Worm (Caenorhabditis elegans) whole organism, late embryonic: ENCODE measurements around the gene syf-3.

ENCODE experiments used
- C08G9.2 ChIP-seq: sonication (generic microtip); optimal IDR thresholded peaks from 2 replicates; lab custom pipeline; 2016; ENCODE audit warnings: mild to moderate bottlenecking, missing genetic modification characterization, moderate library complexity, missing compliant biosample characterization
- C38D4.7 ChIP-seq: fragments of 200-800 bp; sonication (Bioruptor generic); optimal IDR thresholded peaks from 2 replicates; lab custom pipeline; 2018; ENCODE audit warnings: mild to moderate bottlenecking, missing genetic modification characterization, moderate library complexity, missing compliant biosample characterization
- F13H6.1 ChIP-seq: sonication (generic microtip); optimal IDR thresholded peaks from 2 replicates; lab custom pipeline; 2016; ENCODE audit warnings: missing genetic modification characterization, missing compliant biosample characterization
- K02D7.2 ChIP-seq: sonication (generic microtip); optimal IDR thresholded peaks from 2 replicates; lab custom pipeline; 2017; ENCODE audit warnings: mild to moderate bottlenecking, missing genetic modification characterization, missing compliant biosample characterization
- K09A11.1 ChIP-seq: sonication (generic microtip); optimal IDR thresholded peaks from 2 replicates; lab custom pipeline; 2017; ENCODE audit warnings: antibody characterized with exemption, mild to moderate bottlenecking, missing genetic modification characterization, missing compliant biosample characterization; ENCODE audit not compliant: insufficient read depth
- T23F11.4 ChIP-seq: fragments of 200-800 bp; sonication (Bioruptor generic); optimal IDR thresholded peaks from 2 replicates; lab custom pipeline; 2018; ENCODE audit warnings: mild to moderate bottlenecking, missing genetic modification characterization, missing compliant biosample characterization
- Y22D7AL.16 ChIP-seq: sonication (generic microtip); optimal IDR thresholded peaks from 2 replicates; lab custom pipeline; 2016; ENCODE audit warnings: missing genetic modification characterization, missing compliant biosample characterization
- ahr-1 ChIP-seq: sonication (generic microtip); optimal IDR thresholded peaks from 2 replicates; lab custom pipeline; 2016; ENCODE audit warnings: missing genetic modification characterization, missing compliant biosample characterization
- ceh-14 ChIP-seq: sonication (generic microtip); optimal IDR thresholded peaks from 2 replicates; lab custom pipeline; 2016; ENCODE audit warnings: missing genotype, missing genetic modification characterization, missing compliant biosample characterization
- ceh-18 ChIP-seq: sonication (generic microtip); optimal IDR thresholded peaks from 2 replicates; lab custom pipeline; 2016; ENCODE audit warnings: missing genetic modification characterization, missing compliant biosample characterization
- ceh-19 ChIP-seq: fragments of 200-800 bp; sonication (Bioruptor generic); optimal IDR thresholded peaks from 2 replicates; lab custom pipeline; 2018; ENCODE audit warnings: mild to moderate bottlenecking, missing genetic modification characterization, missing compliant biosample characterization
- ceh-2 ChIP-seq: sonication (generic microtip); optimal IDR thresholded peaks from 2 replicates; lab custom pipeline; 2016; ENCODE audit warnings: missing genotype, missing genetic modification characterization, missing compliant biosample characterization
- ceh-31 ChIP-seq: sonication (generic microtip); optimal IDR thresholded peaks from 2 replicates; lab custom pipeline; 2016; ENCODE audit warnings: missing genetic modification characterization, missing compliant biosample characterization
- ceh-34 ChIP-seq: sonication (generic microtip); optimal IDR thresholded peaks from 2 replicates; lab custom pipeline; 2016; ENCODE audit warnings: mild to moderate bottlenecking, missing genetic modification characterization, missing compliant biosample characterization
- ceh-45 ChIP-seq: fragments of 200-800 bp; sonication (Bioruptor generic); IDR thresholded peaks from 2 replicates; pipeline ENCODE4 v1.3.6; 2022; ENCODE audit warnings: missing genetic modification reagents, missing genetic modification characterization, missing compliant biosample characterization
- ceh-48 ChIP-seq: sonication (generic microtip); optimal IDR thresholded peaks from 2 replicates; lab custom pipeline; 2016; ENCODE audit warnings: missing genetic modification characterization, inconsistent platforms, missing compliant biosample characterization
- ceh-9 ChIP-seq: sonication (generic microtip); optimal IDR thresholded peaks from 2 replicates; lab custom pipeline; 2016; ENCODE audit warnings: mild to moderate bottlenecking, missing genetic modification characterization, inconsistent platforms, missing compliant biosample characterization
- che-1 ChIP-seq: sonication (generic microtip); optimal IDR thresholded peaks from 2 replicates; lab custom pipeline; 2016; ENCODE audit warnings: mild to moderate bottlenecking, missing genetic modification characterization, missing compliant biosample characterization
- elt-2 ChIP-seq: sonication (generic microtip); optimal IDR thresholded peaks from 2 replicates; lab custom pipeline; 2016; ENCODE audit warnings: missing genetic modification reagents, missing genetic modification characterization, missing compliant biosample characterization
- elt-4 ChIP-seq: sonication (generic microtip); optimal IDR thresholded peaks from 2 replicates; lab custom pipeline; 2016; ENCODE audit warnings: missing genetic modification characterization, missing compliant biosample characterization
- ets-4 ChIP-seq: sonication (generic microtip); optimal IDR thresholded peaks from 2 replicates; lab custom pipeline; 2016; ENCODE audit warnings: missing genetic modification characterization, missing compliant biosample characterization
- fkh-10 ChIP-seq: fragments of 150-350 bp; optimal IDR thresholded peaks from 2 replicates; lab custom pipeline; 2014; ENCODE audit warnings: missing biosample characterization, missing genetic modification reagents, missing genetic modification characterization
- gmeb-2 ChIP-seq: sonication (generic microtip); optimal IDR thresholded peaks from 2 replicates; lab custom pipeline; 2016; ENCODE audit warnings: missing genetic modification characterization, inconsistent platforms, missing compliant biosample characterization
- hlh-13 ChIP-seq: fragments of 200-800 bp; sonication (Bioruptor generic); optimal IDR thresholded peaks from 2 replicates; lab custom pipeline; 2018; ENCODE audit warnings: mild to moderate bottlenecking, missing genetic modification characterization, missing compliant biosample characterization
- hlh-15 ChIP-seq: sonication (generic microtip); optimal IDR thresholded peaks from 2 replicates; lab custom pipeline; 2016; ENCODE audit warnings: missing genetic modification characterization, missing compliant biosample characterization
- hlh-30 ChIP-seq: sonication (generic microtip); optimal IDR thresholded peaks from 2 replicates; lab custom pipeline; 2017; ENCODE audit warnings: antibody characterized with exemption, missing genetic modification characterization, missing compliant biosample characterization; ENCODE audit not compliant: insufficient read depth
- hlh-6 ChIP-seq: sonication (generic microtip); optimal IDR thresholded peaks from 2 replicates; lab custom pipeline; 2016; ENCODE audit warnings: missing genotype, missing genetic modification characterization, missing compliant biosample characterization
- hlh-8 ChIP-seq: sonication (generic microtip); optimal IDR thresholded peaks from 2 replicates; lab custom pipeline; 2016; ENCODE audit warnings: missing genotype, missing genetic modification characterization, missing compliant biosample characterization
- lim-6 ChIP-seq: sonication (generic microtip); optimal IDR thresholded peaks from 2 replicates; lab custom pipeline; 2016; ENCODE audit warnings: missing genetic modification characterization, missing compliant biosample characterization
- lin-11 ChIP-seq: fragments of 200-800 bp; sonication (Bioruptor generic); optimal IDR thresholded peaks from 2 replicates; lab custom pipeline; 2018; ENCODE audit warnings: mild to moderate bottlenecking, missing genetic modification characterization, missing compliant biosample characterization
- mec-3 ChIP-seq: sonication (generic microtip); optimal IDR thresholded peaks from 2 replicates; lab custom pipeline; 2016; ENCODE audit warnings: borderline replicate concordance, missing genetic modification characterization, missing compliant biosample characterization
- nfya-1 ChIP-seq: sonication (generic microtip); optimal IDR thresholded peaks from 2 replicates; lab custom pipeline; 2017; ENCODE audit warnings: missing genetic modification characterization, mild to moderate bottlenecking, missing compliant biosample characterization, antibody characterized with exemption, moderate library complexity
- nhr-232 ChIP-seq: sonication (generic microtip); optimal IDR thresholded peaks from 2 replicates; lab custom pipeline; 2016; ENCODE audit warnings: missing genetic modification characterization, missing compliant biosample characterization
- odd-2 ChIP-seq: sonication (generic microtip); optimal IDR thresholded peaks from 2 replicates; lab custom pipeline; 2017; ENCODE audit warnings: antibody characterized with exemption, mild to moderate bottlenecking, missing genetic modification characterization, missing compliant biosample characterization
- pag-3 ChIP-seq: sonication (generic microtip); optimal IDR thresholded peaks from 2 replicates; lab custom pipeline; 2016; ENCODE audit warnings: missing compliant biosample characterization, missing genetic modification characterization, borderline replicate concordance
- pat-9 ChIP-seq: fragments of 200-800 bp; sonication (Bioruptor generic); optimal IDR thresholded peaks from 2 replicates; lab custom pipeline; 2018; ENCODE audit warnings: mild to moderate bottlenecking, missing genetic modification characterization, moderate library complexity, missing compliant biosample characterization
- pha-2 ChIP-seq: sonication (generic microtip); optimal IDR thresholded peaks from 2 replicates; lab custom pipeline; 2017; ENCODE audit warnings: mild to moderate bottlenecking, missing genetic modification characterization, missing compliant biosample characterization
- pha-4 ChIP-seq: fragments of 150-350 bp; optimal IDR thresholded peaks from 2 replicates; lab custom pipeline; 2018; ENCODE audit warnings: missing biosample characterization, missing genetic modification reagents, missing genetic modification characterization
- pqm-1 ChIP-seq: sonication (generic microtip); optimal IDR thresholded peaks from 2 replicates; lab custom pipeline; 2016; ENCODE audit warnings: missing genetic modification characterization, missing compliant biosample characterization
- pros-1 ChIP-seq: fragments of 150-350 bp; optimal IDR thresholded peaks from 2 replicates; lab custom pipeline; 2014; ENCODE audit warnings: missing biosample characterization, missing genetic modification reagents, missing genetic modification characterization
- ref-2 ChIP-seq: sonication (generic microtip); optimal IDR thresholded peaks from 2 replicates; lab custom pipeline; 2016; ENCODE audit warnings: missing genetic modification characterization, missing compliant biosample characterization
- sdc-2 ChIP-seq: sonication (generic microtip); optimal IDR thresholded peaks from 2 replicates; lab custom pipeline; 2016; ENCODE audit warnings: missing genotype, missing genetic modification characterization, missing compliant biosample characterization
- sox-4 ChIP-seq: sonication (generic microtip); optimal IDR thresholded peaks from 2 replicates; lab custom pipeline; 2017; ENCODE audit warnings: mild to moderate bottlenecking, missing genetic modification characterization, inconsistent platforms, missing compliant biosample characterization
- tbx-2 ChIP-seq: sonication (generic microtip); optimal IDR thresholded peaks from 2 replicates; lab custom pipeline; 2016; ENCODE audit warnings: missing genetic modification characterization, missing compliant biosample characterization
- tbx-7 ChIP-seq: sonication (generic microtip); optimal IDR thresholded peaks from 2 replicates; lab custom pipeline; 2016; ENCODE audit warnings: missing genotype, missing genetic modification characterization, missing compliant biosample characterization
- ttx-3 ChIP-seq: sonication (generic microtip); optimal IDR thresholded peaks from 2 replicates; lab custom pipeline; 2016; ENCODE audit warnings: missing genetic modification reagents, missing genetic modification characterization, missing compliant biosample characterization
- unc-3 ChIP-seq, 2 experiments: fragments of 200-800 bp in 1 of 2; sonication (Bioruptor generic) in 1 of 2; sonication (generic microtip) in 1 of 2; conservative IDR thresholded peaks in 1 of 2; optimal IDR thresholded peaks in 1 of 2; 2 replicates each; pipeline versions ENCODE4 v1.3.6 to Lab custom; 2016 to 2022; ENCODE audit warnings: missing compliant biosample characterization in 2 of 2, missing genetic modification characterization in 2 of 2, missing genetic modification reagents in 1 of 2
- unc-55 ChIP-seq: sonication (generic microtip); optimal IDR thresholded peaks from 2 replicates; lab custom pipeline; 2017; ENCODE audit warnings: missing biosample characterization, missing genetic modification reagents, missing genetic modification characterization
- unc-86 ChIP-seq: sonication (generic microtip); optimal IDR thresholded peaks from 2 replicates; lab custom pipeline; 2016; ENCODE audit warnings: missing genetic modification characterization, missing compliant biosample characterization
- zip-5 ChIP-seq: sonication (generic microtip); optimal IDR thresholded peaks from 2 replicates; lab custom pipeline; 2016; ENCODE audit warnings: missing genetic modification characterization, missing compliant biosample characterization

The syf-3 gene

ce11 chrV:5990383-5990782 is 50.6 kb downstream of the syf-3 start, which contains the start of gene fut-8:
TSS of gene fut-8 (minus strand) at chrV:5990483.
- TF ChIP-seq ceh-34 (peak; percentile 42), sdc-2 (tag; lab: Kevin White, UChicago) (no peak)

ce11 chrV:5991490-5992069 is 51.8 kb downstream of the syf-3 start:
- TF ChIP-seq pha-4, result no peak
- TF ChIP-seq lim-6 (tag; lab: Kevin White, UChicago), result no peak
- peak; percentile 73 for TF ChIP-seq ceh-48 (tag; lab: Kevin White, UChicago)
- TF ChIP-seq ceh-18 (tag; lab: Kevin White, UChicago), result peak; percentile 69
- peak; percentile 53 for TF ChIP-seq ceh-31 (tag; lab: Kevin White, UChicago)
- no peak for TF ChIP-seq Y22D7AL.16 (tag; lab: Kevin White, UChicago)
- TF ChIP-seq lin-11, result no peak
- TF ChIP-seq unc-55 (GFP tag; lab: Kevin White, UChicago), result peak; percentile 94
- TF ChIP-seq elt-4, result no peak
- peak; percentile 50 for TF ChIP-seq tbx-2 (tag; lab: Kevin White, UChicago)
- no peak for TF ChIP-seq hlh-30 (tag; lab: Kevin White, UChicago)
- no peak for TF ChIP-seq ttx-3 (tag; lab: Kevin White, UChicago)
- peak; percentile 47 for TF ChIP-seq elt-2 (tag; lab: Kevin White, UChicago)
- TF ChIP-seq pag-3 (tag; lab: Kevin White, UChicago), result no peak
- no peak for TF ChIP-seq pat-9
- TF ChIP-seq fkh-10 (GFP tag; lab: Kevin White, UChicago), result no peak
- TF ChIP-seq C38D4.7 (GFP tag; lab: Kevin White, UChicago), result no peak
- peak; percentile 3 for TF ChIP-seq pros-1
- no peak for TF ChIP-seq gmeb-2 (tag; lab: Kevin White, UChicago)
- no peak for TF ChIP-seq unc-86
- no peak for TF ChIP-seq sox-4 (tag; lab: Kevin White, UChicago)
- TF ChIP-seq nhr-232 (tag; lab: Kevin White, UChicago), result no peak
- no peak for TF ChIP-seq hlh-6 (tag; lab: Kevin White, UChicago)
- no peak for TF ChIP-seq sdc-2 (tag; lab: Kevin White, UChicago)
- no peak for TF ChIP-seq hlh-13 (GFP tag; lab: Kevin White, UChicago)
- no peak for TF ChIP-seq ref-2
- TF ChIP-seq hlh-8 (tag; lab: Kevin White, UChicago), result peak; percentile 35
- TF ChIP-seq ceh-2, result no peak
- TF ChIP-seq nfya-1, result peak; percentile 55
- TF ChIP-seq pqm-1 (tag; lab: Kevin White, UChicago), result no peak
- peak; percentile 63 for TF ChIP-seq ceh-14 (tag; lab: Kevin White, UChicago)
- no peak for TF ChIP-seq C08G9.2 (tag; lab: Kevin White, UChicago)
- TF ChIP-seq ets-4 (tag; lab: Kevin White, UChicago), result no peak
- TF ChIP-seq ceh-19 (GFP tag; lab: Kevin White, UChicago), result no peak
- TF ChIP-seq T23F11.4 (GFP tag; lab: Kevin White, UChicago), result no peak
- no peak for TF ChIP-seq hlh-15 (tag; lab: Kevin White, UChicago)
- TF ChIP-seq F13H6.1 (tag; lab: Kevin White, UChicago), result no peak
- no peak for TF ChIP-seq K02D7.2 (tag; lab: Kevin White, UChicago)
- no peak for TF ChIP-seq mec-3 (tag; lab: Kevin White, UChicago)
- no peak for TF ChIP-seq K09A11.1 (tag; lab: Kevin White, UChicago)
- no peak for TF ChIP-seq ceh-45 (GFP tag; lab: Robert Waterston, UW)
- no peak for TF ChIP-seq odd-2 (tag; lab: Kevin White, UChicago)
- no peak for TF ChIP-seq ahr-1 (tag; lab: Kevin White, UChicago)
- no peak for TF ChIP-seq tbx-7 (tag; lab: Kevin White, UChicago)
- no peak for TF ChIP-seq che-1 (tag; lab: Kevin White, UChicago)
- TF ChIP-seq zip-5 (tag; lab: Kevin White, UChicago), result no peak
- no peak for TF ChIP-seq pha-2 (tag; lab: Kevin White, UChicago)
- no peak for TF ChIP-seq ceh-9 (tag; lab: Kevin White, UChicago)
- no peak for TF ChIP-seq unc-3 (GFP tag; conservative IDR thresholded peaks at IDR 0.05; lab: Robert Waterston, UW)
- TF ChIP-seq unc-3 (tag; optimal IDR thresholded peaks at IDR 0.05; lab: Kevin White, UChicago), result no peak
